Worm (Caenorhabditis elegans) whole organism, late embryonic: ENCODE data around the gene C38D4.10.

Source experiments
- C08G9.2 ChIP-seq: sonication (generic microtip); optimal IDR thresholded peaks from 2 replicates; lab custom pipeline; 2016; ENCODE audit warnings: mild to moderate bottlenecking, missing genetic modification characterization, moderate library complexity, missing compliant biosample characterization
- C38D4.7 ChIP-seq: fragments of 200-800 bp; sonication (Bioruptor generic); optimal IDR thresholded peaks from 2 replicates; lab custom pipeline; 2018; ENCODE audit warnings: mild to moderate bottlenecking, missing genetic modification characterization, moderate library complexity, missing compliant biosample characterization
- K02D7.2 ChIP-seq: sonication (generic microtip); optimal IDR thresholded peaks from 2 replicates; lab custom pipeline; 2017; ENCODE audit warnings: mild to moderate bottlenecking, missing genetic modification characterization, missing compliant biosample characterization
- T23F11.4 ChIP-seq: fragments of 200-800 bp; sonication (Bioruptor generic); optimal IDR thresholded peaks from 2 replicates; lab custom pipeline; 2018; ENCODE audit warnings: mild to moderate bottlenecking, missing genetic modification characterization, missing compliant biosample characterization
- ceh-14 ChIP-seq: sonication (generic microtip); optimal IDR thresholded peaks from 2 replicates; lab custom pipeline; 2016; ENCODE audit warnings: missing genotype, missing genetic modification characterization, missing compliant biosample characterization
- ceh-22 ChIP-seq: sonication (generic microtip); optimal IDR thresholded peaks from 2 replicates; lab custom pipeline; 2017; ENCODE audit warnings: missing biosample characterization, missing genetic modification characterization
- ceh-24 ChIP-seq: sonication (generic microtip); optimal IDR thresholded peaks from 2 replicates; lab custom pipeline; 2016; ENCODE audit warnings: mild to moderate bottlenecking, missing genetic modification characterization, missing compliant biosample characterization
- ceh-31 ChIP-seq: sonication (generic microtip); optimal IDR thresholded peaks from 2 replicates; lab custom pipeline; 2016; ENCODE audit warnings: missing genetic modification characterization, missing compliant biosample characterization
- ceh-6 ChIP-seq: fragments of 200-800 bp; sonication (Bioruptor generic); optimal IDR thresholded peaks from 2 replicates; lab custom pipeline; 2018; ENCODE audit warnings: mild to moderate bottlenecking, missing genetic modification characterization, missing compliant biosample characterization
- che-1 ChIP-seq: sonication (generic microtip); optimal IDR thresholded peaks from 2 replicates; lab custom pipeline; 2016; ENCODE audit warnings: mild to moderate bottlenecking, missing genetic modification characterization, missing compliant biosample characterization
- elt-2 ChIP-seq: sonication (generic microtip); optimal IDR thresholded peaks from 2 replicates; lab custom pipeline; 2016; ENCODE audit warnings: missing genetic modification reagents, missing genetic modification characterization, missing compliant biosample characterization
- ets-4 ChIP-seq: sonication (generic microtip); optimal IDR thresholded peaks from 2 replicates; lab custom pipeline; 2016; ENCODE audit warnings: missing genetic modification characterization, missing compliant biosample characterization
- eyg-1 ChIP-seq: sonication (generic microtip); optimal IDR thresholded peaks from 2 replicates; lab custom pipeline; 2016; ENCODE audit warnings: missing genotype, missing genetic modification characterization, missing compliant biosample characterization
- fax-1 ChIP-seq: sonication (generic microtip); optimal IDR thresholded peaks from 2 replicates; lab custom pipeline; 2016; ENCODE audit warnings: missing genotype, missing genetic modification characterization, missing compliant biosample characterization
- fkh-10 ChIP-seq: fragments of 150-350 bp; optimal IDR thresholded peaks from 2 replicates; lab custom pipeline; 2014; ENCODE audit warnings: missing biosample characterization, missing genetic modification reagents, missing genetic modification characterization
- fkh-6 ChIP-seq: sonication (generic microtip); optimal IDR thresholded peaks from 2 replicates; lab custom pipeline; 2016; ENCODE audit warnings: missing genetic modification characterization, missing compliant biosample characterization
- hlh-13 ChIP-seq: fragments of 200-800 bp; sonication (Bioruptor generic); optimal IDR thresholded peaks from 2 replicates; lab custom pipeline; 2018; ENCODE audit warnings: mild to moderate bottlenecking, missing genetic modification characterization, missing compliant biosample characterization
- hlh-15 ChIP-seq: sonication (generic microtip); optimal IDR thresholded peaks from 2 replicates; lab custom pipeline; 2016; ENCODE audit warnings: missing genetic modification characterization, missing compliant biosample characterization
- hlh-30 ChIP-seq: sonication (generic microtip); optimal IDR thresholded peaks from 2 replicates; lab custom pipeline; 2017; ENCODE audit warnings: antibody characterized with exemption, missing genetic modification characterization, missing compliant biosample characterization; ENCODE audit not compliant: insufficient read depth
- lim-6 ChIP-seq: sonication (generic microtip); optimal IDR thresholded peaks from 2 replicates; lab custom pipeline; 2016; ENCODE audit warnings: missing genetic modification characterization, missing compliant biosample characterization
- lin-11 ChIP-seq: fragments of 200-800 bp; sonication (Bioruptor generic); optimal IDR thresholded peaks from 2 replicates; lab custom pipeline; 2018; ENCODE audit warnings: mild to moderate bottlenecking, missing genetic modification characterization, missing compliant biosample characterization
- madf-2 ChIP-seq: sonication (generic microtip); optimal IDR thresholded peaks from 2 replicates; lab custom pipeline; 2017; ENCODE audit warnings: missing genetic modification characterization, missing compliant biosample characterization
- nfya-1 ChIP-seq: sonication (generic microtip); optimal IDR thresholded peaks from 2 replicates; lab custom pipeline; 2017; ENCODE audit warnings: missing genetic modification characterization, mild to moderate bottlenecking, missing compliant biosample characterization, antibody characterized with exemption, moderate library complexity
- nhr-11 ChIP-seq: fragments of 150-350 bp; optimal IDR thresholded peaks from 2 replicates; lab custom pipeline; 2014; ENCODE audit warnings: missing biosample characterization, missing genetic modification characterization
- odd-2 ChIP-seq: sonication (generic microtip); optimal IDR thresholded peaks from 2 replicates; lab custom pipeline; 2017; ENCODE audit warnings: antibody characterized with exemption, mild to moderate bottlenecking, missing genetic modification characterization, missing compliant biosample characterization
- pha-4 ChIP-seq: fragments of 150-350 bp; optimal IDR thresholded peaks from 2 replicates; lab custom pipeline; 2018; ENCODE audit warnings: missing biosample characterization, missing genetic modification reagents, missing genetic modification characterization
- pqm-1 ChIP-seq: sonication (generic microtip); optimal IDR thresholded peaks from 2 replicates; lab custom pipeline; 2016; ENCODE audit warnings: missing genetic modification characterization, missing compliant biosample characterization
- rnt-1 ChIP-seq: sonication (generic microtip); optimal IDR thresholded peaks from 2 replicates; lab custom pipeline; 2016; ENCODE audit warnings: missing genetic modification characterization, missing compliant biosample characterization
- sox-2 ChIP-seq: fragments of 200-800 bp; sonication (Bioruptor generic); IDR thresholded peaks from 2 replicates; pipeline ENCODE4 v1.3.6; 2022; ENCODE audit warnings: missing genetic modification reagents, missing genetic modification characterization, missing compliant biosample characterization
- sox-4 ChIP-seq: sonication (generic microtip); optimal IDR thresholded peaks from 2 replicates; lab custom pipeline; 2017; ENCODE audit warnings: mild to moderate bottlenecking, missing genetic modification characterization, inconsistent platforms, missing compliant biosample characterization
- syd-9 ChIP-seq: sonication (generic microtip); optimal IDR thresholded peaks from 2 replicates; lab custom pipeline; 2016; ENCODE audit warnings: mild to moderate bottlenecking, missing genetic modification characterization, moderate library complexity, missing compliant biosample characterization
- tbx-2 ChIP-seq: sonication (generic microtip); optimal IDR thresholded peaks from 2 replicates; lab custom pipeline; 2016; ENCODE audit warnings: missing genetic modification characterization, missing compliant biosample characterization
- tbx-7 ChIP-seq: sonication (generic microtip); optimal IDR thresholded peaks from 2 replicates; lab custom pipeline; 2016; ENCODE audit warnings: missing genotype, missing genetic modification characterization, missing compliant biosample characterization
- unc-42 ChIP-seq: sonication (generic microtip); optimal IDR thresholded peaks from 2 replicates; lab custom pipeline; 2016; ENCODE audit warnings: missing genotype, missing genetic modification characterization, missing compliant biosample characterization
- unc-55 ChIP-seq: sonication (generic microtip); optimal IDR thresholded peaks from 2 replicates; lab custom pipeline; 2017; ENCODE audit warnings: missing biosample characterization, missing genetic modification reagents, missing genetic modification characterization
- unc-86 ChIP-seq: sonication (generic microtip); optimal IDR thresholded peaks from 2 replicates; lab custom pipeline; 2016; ENCODE audit warnings: missing genetic modification characterization, missing compliant biosample characterization
- zip-5 ChIP-seq: sonication (generic microtip); optimal IDR thresholded peaks from 2 replicates; lab custom pipeline; 2016; ENCODE audit warnings: missing genetic modification characterization, missing compliant biosample characterization
- ztf-16 ChIP-seq: sonication (generic microtip); optimal IDR thresholded peaks from 2 replicates; lab custom pipeline; 2017; ENCODE audit warnings: missing genetic modification characterization, missing compliant biosample characterization

C38D4.10 gene

DNA sequence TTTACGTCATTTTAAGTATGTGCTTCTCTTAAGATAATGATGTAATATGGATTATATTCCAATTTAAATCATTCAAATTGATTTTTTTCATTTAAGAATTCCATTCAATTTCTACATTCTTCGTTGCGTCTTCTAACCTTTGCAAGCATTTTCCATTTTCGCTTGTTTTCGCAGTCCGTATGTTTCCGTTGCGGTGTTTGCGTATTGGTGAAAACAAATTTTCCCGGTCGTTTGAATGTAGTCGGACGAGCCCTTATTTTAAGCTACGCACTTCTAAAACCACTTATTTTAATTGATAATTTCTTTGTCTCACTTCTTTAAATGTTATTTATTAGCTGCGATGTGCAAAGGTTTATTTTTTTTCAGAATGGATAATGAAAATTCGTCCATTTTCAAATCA lies 3.4 kb downstream of the C38D4.10 start, which contains the start of gene mel-28:
mel-28 (plus strand) TSS at position 367 of the 400 bp plus-strand sequence.
- TF ChIP-seq pha-4 (no peak), fax-1 (tag; lab: Kevin White, UChicago) (no peak), lim-6 (tag; lab: Kevin White, UChicago) (no peak), fkh-10 (GFP tag; lab: Kevin White, UChicago) (no peak), tbx-7 (tag; lab: Kevin White, UChicago) (no peak), che-1 (tag; lab: Kevin White, UChicago) (no peak), unc-55 (no peak), unc-42 (no peak), elt-2 (tag; lab: Kevin White, UChicago) (no peak), unc-86 (tag; lab: Kevin White, UChicago) (no peak), zip-5 (tag; lab: Kevin White, UChicago) (no peak), ceh-14 (tag; lab: Kevin White, UChicago) (no peak), lin-11 (no peak), hlh-15 (tag; lab: Kevin White, UChicago) (no peak), sox-2 (GFP tag; lab: Robert Waterston, UW) (no peak), ztf-16 (tag; lab: Kevin White, UChicago) (no peak), ceh-6 (GFP tag; lab: Kevin White, UChicago) (no peak), pqm-1 (tag; lab: Kevin White, UChicago) (no peak), rnt-1 (tag; lab: Kevin White, UChicago) (no peak), ceh-24 (no peak)

DNA sequence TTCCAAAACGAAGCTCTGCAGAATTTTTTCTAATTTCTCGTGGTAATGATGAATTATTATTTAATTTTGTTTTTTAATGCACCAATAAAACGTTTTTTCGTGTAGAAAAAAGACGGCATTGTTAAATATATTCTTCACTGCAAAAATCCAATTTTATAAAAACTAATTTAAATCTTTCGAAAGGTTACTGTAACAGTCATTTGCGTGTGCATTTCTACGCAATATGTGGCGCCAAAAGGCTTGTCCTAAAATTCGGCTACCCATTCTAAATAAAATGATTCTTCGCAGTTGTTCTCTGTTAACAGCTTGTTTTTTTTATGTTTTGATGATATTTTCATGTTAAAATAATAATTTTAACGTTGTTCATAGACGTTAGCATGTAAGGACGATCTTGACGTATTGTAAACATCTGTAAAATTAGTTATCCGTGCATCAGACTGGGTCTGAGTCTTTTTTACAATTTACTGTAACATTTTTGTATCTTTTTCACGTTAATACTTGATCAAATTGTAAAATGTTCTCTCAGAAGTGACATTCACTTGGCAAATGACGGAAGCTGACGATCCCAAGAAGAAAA lies 10.3 kb downstream of the C38D4.10 start, which contains the start of gene mip-1:
mip-1 (plus strand) TSS at position 527 of the 577 bp plus-strand sequence.
- TF ChIP-seq ceh-22 (tag; lab: Kevin White, UChicago) (no peak), odd-2 (no peak), ceh-24 (no peak), syd-9 (tag; lab: Kevin White, UChicago) (no peak), K02D7.2 (no peak), hlh-13 (no peak), fax-1 (tag; lab: Kevin White, UChicago) (no peak), sox-4 (tag; lab: Kevin White, UChicago) (no peak), nhr-11 (tag; lab: Kevin White, UChicago) (no peak), C38D4.7 (GFP tag; lab: Kevin White, UChicago) (no peak)

DNA sequence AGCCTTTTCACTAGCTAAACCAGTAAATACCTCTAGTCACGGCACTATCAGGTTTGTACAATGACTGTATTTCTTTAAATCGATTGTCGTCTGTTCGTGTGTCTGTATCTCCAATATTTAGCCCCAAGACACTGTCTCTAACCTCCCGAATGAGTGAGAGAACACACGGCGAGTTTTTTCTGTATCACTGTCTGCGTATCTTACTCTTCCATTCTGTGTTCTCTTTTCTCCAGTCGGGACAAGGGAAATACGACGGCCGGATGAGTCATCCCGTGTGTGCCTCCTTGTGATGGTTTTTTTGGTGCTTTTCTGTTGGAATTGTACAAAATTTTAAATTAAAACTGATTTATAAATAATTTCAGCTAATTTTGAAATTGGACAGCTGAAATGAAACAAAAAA lies 13.7 kb downstream of the C38D4.10 start:
- TF ChIP-seq madf-2 (tag; lab: Kevin White, UChicago) (no peak), nfya-1 (peak; percentile 45), zip-5 (tag; lab: Kevin White, UChicago) (no peak), che-1 (tag; lab: Kevin White, UChicago) (no peak), C08G9.2 (no peak), hlh-30 (tag; lab: Kevin White, UChicago) (peak; percentile 20), T23F11.4 (GFP tag; lab: Kevin White, UChicago) (no peak), pha-4 (no peak), hlh-13 (no peak), sox-4 (tag; lab: Kevin White, UChicago) (no peak), nhr-11 (tag; lab: Kevin White, UChicago) (no peak), tbx-2 (tag; lab: Kevin White, UChicago) (peak; percentile 19), elt-2 (tag; lab: Kevin White, UChicago) (peak; percentile 16), eyg-1 (no peak), syd-9 (tag; lab: Kevin White, UChicago) (no peak), C38D4.7 (GFP tag; lab: Kevin White, UChicago) (no peak), ceh-31 (tag; lab: Kevin White, UChicago) (peak; percentile 26), ets-4 (peak; percentile 48), unc-42 (no peak), ceh-6 (GFP tag; lab: Kevin White, UChicago) (no peak), lim-6 (tag; lab: Kevin White, UChicago) (no peak), fkh-6 (no peak), tbx-7 (tag; lab: Kevin White, UChicago) (no peak), unc-55 (no peak)
